Fruit fly (Drosophila melanogaster) whole organism, embryonic: Measurements from ENCODE around the gene Syx13.

Source experiments
- Aef1 ChIP-seq: fragments of 200-800 bp; sonication (Bioruptor generic); IDR thresholded peaks from 3 replicates; pipeline ENCODE4 v1.3.6; 2022; ENCODE audit warnings: missing biosample characterization, missing genetic modification characterization
- B-H2 ChIP-seq: fragments of 200-800 bp; sonication (Bioruptor generic); optimal IDR thresholded peaks from 2 replicates; lab custom pipeline; 2018; ENCODE audit warnings: missing biosample characterization, mild to moderate bottlenecking, missing genetic modification characterization
- Bgb ChIP-seq: fragments of 200-800 bp; sonication (Bioruptor generic); IDR thresholded peaks from 2 replicates; pipeline ENCODE4 v1.3.6; 2022; ENCODE audit warnings: missing biosample characterization, missing genetic modification characterization; ENCODE audit not compliant: partially characterized antibody
- BtbVII ChIP-seq: fragments of 200-800 bp; sonication (Bioruptor generic); optimal IDR thresholded peaks from 3 replicates; lab custom pipeline; 2017; ENCODE audit warnings: missing biosample characterization, mild to moderate bottlenecking, missing genetic modification characterization
- CG10431 ChIP-seq: fragments of 200-800 bp; sonication (Bioruptor generic); optimal IDR thresholded peaks from 3 replicates; lab custom pipeline; 2018; ENCODE audit warnings: missing biosample characterization, mild to moderate bottlenecking, missing genetic modification characterization
- CG10543 ChIP-seq: fragments of 200-800 bp; sonication (Bioruptor generic); optimal IDR thresholded peaks from 3 replicates; lab custom pipeline; 2017; ENCODE audit warnings: missing biosample characterization, mild to moderate bottlenecking, missing genetic modification characterization, moderate library complexity
- CG11695 ChIP-seq: fragments of 200-800 bp; sonication (Bioruptor generic); IDR thresholded peaks from 3 replicates; pipeline ENCODE4 v1.3.6; 2022; ENCODE audit warnings: missing biosample characterization, missing genetic modification characterization
- CG12071 ChIP-seq: fragments of 200-800 bp; sonication (Bioruptor generic); optimal IDR thresholded peaks from 3 replicates; lab custom pipeline; 2018; ENCODE audit warnings: missing biosample characterization, mild to moderate bottlenecking, missing genetic modification characterization
- CG1233 ChIP-seq: fragments of 200-800 bp; sonication (Bioruptor generic); optimal IDR thresholded peaks from 4 replicates; lab custom pipeline; 2018; ENCODE audit warnings: missing biosample characterization, mild to moderate bottlenecking, missing genetic modification characterization
- CG12659 ChIP-seq: fragments of 200-800 bp; sonication (Bioruptor generic); optimal IDR thresholded peaks from 3 replicates; lab custom pipeline; 2017; ENCODE audit warnings: mild to moderate bottlenecking, missing biosample characterization, missing genetic modification reagents, missing genetic modification characterization
- CG14050 ChIP-seq: fragments of 200-800 bp; sonication (Bioruptor generic); IDR thresholded peaks from 3 replicates; pipeline ENCODE4 v1.3.6; 2022; ENCODE audit warnings: missing biosample characterization, missing genetic modification characterization
- CG14667 ChIP-seq: fragments of 200-800 bp; sonication (Bioruptor generic); IDR thresholded peaks from 2 replicates; pipeline ENCODE4 v1.3.6; 2022; ENCODE audit warnings: missing biosample characterization, missing genetic modification characterization
- CG15269 ChIP-seq: fragments of 200-800 bp; sonication (Bioruptor generic); optimal IDR thresholded peaks from 2 replicates; lab custom pipeline; 2018; ENCODE audit warnings: missing biosample characterization, mild to moderate bottlenecking, missing genetic modification characterization, moderate library complexity
- CG15479 ChIP-seq: fragments of 200-800 bp; sonication (Bioruptor generic); optimal IDR thresholded peaks from 3 replicates; lab custom pipeline; 2019; ENCODE audit warnings: missing biosample characterization, mild to moderate bottlenecking, missing genetic modification characterization, moderate library complexity
- CG16863 ChIP-seq: fragments of 200-800 bp; sonication (Bioruptor generic); optimal IDR thresholded peaks from 3 replicates; lab custom pipeline; 2016; ENCODE audit warnings: missing biosample characterization, missing genetic modification characterization
- CG17612 ChIP-seq: fragments of 200-800 bp; sonication (Bioruptor generic); IDR thresholded peaks from 2 replicates; pipeline ENCODE4 v1.3.6; 2022; ENCODE audit warnings: missing biosample characterization, missing genetic modification characterization
- CG18476 ChIP-seq: fragments of 200-800 bp; sonication (Bioruptor generic); optimal IDR thresholded peaks from 2 replicates; lab custom pipeline; 2016; ENCODE audit warnings: missing biosample characterization, mild to moderate bottlenecking, missing genetic modification characterization
- CG18599 ChIP-seq: fragments of 200-800 bp; sonication (Bioruptor generic); optimal IDR thresholded peaks from 3 replicates; lab custom pipeline; 2017; ENCODE audit warnings: missing biosample characterization, missing genetic modification characterization, mild to moderate bottlenecking, moderate library complexity, missing genetic modification reagents
- CG18619 ChIP-seq: fragments of 200-800 bp; sonication (Bioruptor generic); optimal IDR thresholded peaks from 3 replicates; lab custom pipeline; 2017; ENCODE audit warnings: missing biosample characterization, mild to moderate bottlenecking, missing genetic modification characterization
- CG31388 ChIP-seq: fragments of 200-800 bp; sonication (Bioruptor generic); optimal IDR thresholded peaks from 2 replicates; lab custom pipeline; 2016; ENCODE audit warnings: missing biosample characterization, missing genetic modification characterization
- CG34224 ChIP-seq: fragments of 200-800 bp; sonication (Bioruptor generic); IDR thresholded peaks from 3 replicates; pipeline ENCODE4 v1.3.6; 2022; ENCODE audit warnings: missing biosample characterization, missing genetic modification characterization; ENCODE audit not compliant: partially characterized antibody
- CG34422 ChIP-seq: fragments of 200-800 bp; sonication (Bioruptor generic); IDR thresholded peaks from 3 replicates; pipeline ENCODE4 v1.3.6; 2022; ENCODE audit warnings: missing biosample characterization, missing genetic modification characterization
- CG5245 ChIP-seq: fragments of 200-800 bp; sonication (Bioruptor generic); optimal IDR thresholded peaks from 3 replicates; lab custom pipeline; 2016; ENCODE audit warnings: missing biosample characterization, missing genetic modification characterization
- CG6854 ChIP-seq: fragments of 200-800 bp; sonication (Bioruptor generic); optimal IDR thresholded peaks from 3 replicates; lab custom pipeline; 2017; ENCODE audit warnings: missing biosample characterization, mild to moderate bottlenecking, missing genetic modification characterization
- CG7745 ChIP-seq: fragments of 200-800 bp; sonication (Bioruptor generic); optimal IDR thresholded peaks from 2 replicates; lab custom pipeline; 2018; ENCODE audit warnings: missing biosample characterization, mild to moderate bottlenecking, missing genetic modification characterization, moderate library complexity
- CG9609 ChIP-seq: fragments of 200-800 bp; sonication (Bioruptor generic); optimal IDR thresholded peaks from 3 replicates; lab custom pipeline; 2016; ENCODE audit warnings: missing biosample characterization, missing genetic modification characterization
- CG9817 ChIP-seq: fragments of 200-800 bp; sonication (Bioruptor generic); optimal IDR thresholded peaks from 2 replicates; lab custom pipeline; 2018; ENCODE audit warnings: missing biosample characterization, mild to moderate bottlenecking, missing genetic modification characterization, moderate library complexity
- Drgx ChIP-seq: fragments of 200-800 bp; sonication (Bioruptor generic); IDR thresholded peaks from 2 replicates; pipeline ENCODE4 v1.3.6; 2022; ENCODE audit warnings: missing biosample characterization, missing genetic modification characterization
- ERR ChIP-seq: fragments of 200-800 bp; sonication (Bioruptor generic); optimal IDR thresholded peaks from 2 replicates; lab custom pipeline; 2016; ENCODE audit warnings: missing biosample characterization, missing genetic modification characterization
- Elba2 ChIP-seq: fragments of 200-800 bp; sonication (Bioruptor generic); optimal IDR thresholded peaks from 3 replicates; lab custom pipeline; 2016; ENCODE audit warnings: missing biosample characterization, missing genetic modification characterization
- Hr3 ChIP-seq: fragments of 200-800 bp; sonication (Bioruptor generic); optimal IDR thresholded peaks from 3 replicates; lab custom pipeline; 2016; ENCODE audit warnings: missing biosample characterization, missing genetic modification characterization
- Hsf ChIP-seq: fragments of 200-800 bp; sonication (Bioruptor generic); optimal IDR thresholded peaks from 3 replicates; lab custom pipeline; 2016; ENCODE audit warnings: missing biosample characterization, missing genetic modification characterization
- Kr ChIP-seq: fragments of 200-800 bp; sonication (Bioruptor generic); optimal IDR thresholded peaks from 2 replicates; lab custom pipeline; 2017; ENCODE audit warnings: missing biosample characterization, mild to moderate bottlenecking, missing genetic modification characterization
- Myb ChIP-seq: fragments of 200-800 bp; sonication (Bioruptor generic); optimal IDR thresholded peaks from 2 replicates; lab custom pipeline; 2016; ENCODE audit warnings: missing biosample characterization, missing genetic modification characterization
- Stat92E ChIP-seq, 3 experiments: fragments of >200 bp in 2 of 3; fragments of 200-800 bp in 1 of 3; sonication (Bioruptor generic) in 1 of 3; optimal IDR thresholded peaks; 2 replicates each; lab custom pipeline; 2017 to 2019; ENCODE audit warnings: missing biosample characterization in 3 of 3, missing genetic modification characterization in 3 of 3, mild to moderate bottlenecking in 1 of 3, moderate library complexity in 1 of 3
- TFAM ChIP-seq: fragments of 200-800 bp; sonication (Bioruptor generic); optimal IDR thresholded peaks from 2 replicates; lab custom pipeline; 2017; ENCODE audit warnings: missing biosample characterization, missing genetic modification characterization, inconsistent platforms
- Vsx1 ChIP-seq: fragments of 200-800 bp; sonication (Bioruptor generic); optimal IDR thresholded peaks from 2 replicates; lab custom pipeline; 2017; ENCODE audit warnings: missing biosample characterization, mild to moderate bottlenecking, missing genetic modification characterization, missing genetic modification reagents
- ac ChIP-seq: fragments of 200-800 bp; sonication (Bioruptor generic); optimal IDR thresholded peaks from 3 replicates; lab custom pipeline; 2017; ENCODE audit warnings: missing biosample characterization, mild to moderate bottlenecking, missing genetic modification characterization
- aop ChIP-seq: fragments of 200-800 bp; sonication (Bioruptor generic); IDR thresholded peaks from 2 replicates; pipeline ENCODE4 v1.3.6; 2022; ENCODE audit warnings: missing biosample characterization, missing genetic modification characterization
- btn ChIP-seq: fragments of 200-800 bp; sonication (Bioruptor generic); optimal IDR thresholded peaks from 2 replicates; lab custom pipeline; 2016; ENCODE audit warnings: missing biosample characterization, missing genetic modification characterization
- cato ChIP-seq: fragments of 200-800 bp; sonication (Bioruptor generic); optimal IDR thresholded peaks from 2 replicates; lab custom pipeline; 2016; ENCODE audit warnings: missing biosample characterization, missing genetic modification characterization, borderline replicate concordance
- cg ChIP-seq: fragments of 200-800 bp; sonication (Bioruptor generic); optimal IDR thresholded peaks from 3 replicates; lab custom pipeline; 2019; ENCODE audit warnings: missing biosample characterization, mild to moderate bottlenecking, missing genetic modification characterization, moderate library complexity
- chinmo ChIP-seq: fragments of 200-800 bp; sonication (Bioruptor generic); IDR thresholded peaks from 4 replicates; pipeline ENCODE4 v1.3.6; 2022; ENCODE audit warnings: missing biosample characterization, missing genetic modification characterization; ENCODE audit not compliant: partially characterized antibody
- da ChIP-seq: fragments of 200-800 bp; sonication (Bioruptor generic); optimal IDR thresholded peaks from 2 replicates; lab custom pipeline; 2016; ENCODE audit warnings: missing biosample characterization, missing genetic modification characterization
- dmrt99B ChIP-seq: fragments of 200-800 bp; sonication (Bioruptor generic); optimal IDR thresholded peaks from 2 replicates; lab custom pipeline; 2018; ENCODE audit warnings: missing biosample characterization, mild to moderate bottlenecking, missing genetic modification characterization, moderate library complexity
- fd102C ChIP-seq: fragments of 200-800 bp; sonication (Bioruptor generic); optimal IDR thresholded peaks from 2 replicates; lab custom pipeline; 2018; ENCODE audit warnings: missing biosample characterization, mild to moderate bottlenecking, missing genetic modification characterization, moderate library complexity
- gce ChIP-seq: fragments of 200-800 bp; sonication (Bioruptor generic); IDR thresholded peaks from 3 replicates; pipeline ENCODE4 v1.3.6; 2022; ENCODE audit warnings: missing biosample characterization, missing genetic modification characterization
- lola ChIP-seq, 3 experiments: fragments of >200 bp in 2 of 3; fragments of 200-800 bp in 1 of 3; sonication (Bioruptor generic) in 1 of 3; optimal IDR thresholded peaks; 2 replicates each; lab custom pipeline; 2017 to 2019; ENCODE audit warnings: missing biosample characterization in 3 of 3, missing genetic modification characterization in 3 of 3, mild to moderate bottlenecking in 1 of 3, moderate library complexity in 1 of 3
- nau ChIP-seq: fragments of 200-800 bp; sonication (Bioruptor generic); optimal IDR thresholded peaks from 3 replicates; lab custom pipeline; 2017; ENCODE audit warnings: missing biosample characterization, mild to moderate bottlenecking, missing genetic modification characterization, missing genetic modification reagents
- seq ChIP-seq: fragments of 200-800 bp; sonication (Bioruptor generic); IDR thresholded peaks from 2 replicates; pipeline ENCODE4 v1.3.6; 2022; ENCODE audit warnings: missing biosample characterization, missing genetic modification characterization
- unpg ChIP-seq: fragments of 200-800 bp; sonication (Bioruptor generic); optimal IDR thresholded peaks from 3 replicates; lab custom pipeline; 2018; ENCODE audit warnings: missing biosample characterization, mild to moderate bottlenecking, missing genetic modification characterization, moderate library complexity

Gene Syx13

dm6 chr3L:13049671-13050070 lies 5.4 kb downstream of the Syx13 start (continued):
- TF ChIP-seq CG7745 (tag; lab: Kevin White, UChicago) = no peak
- TF ChIP-seq CG6854 (GFP tag; lab: Kevin White, UChicago) = no peak
- TF ChIP-seq CG15269 (tag; lab: Kevin White, UChicago) = no peak
- TF ChIP-seq CG14050 (GFP tag; lab: Robert Waterston, UW) = no peak
- TF ChIP-seq Bgb (GFP tag; lab: Robert Waterston, UW) = no peak
- no peak for TF ChIP-seq CG12071 (GFP tag; lab: Kevin White, UChicago)
- no peak for TF ChIP-seq unpg (GFP tag; lab: Kevin White, UChicago)
- no peak for TF ChIP-seq CG18476
- no peak for TF ChIP-seq Aef1 (GFP tag; lab: Robert Waterston, UW)
- TF ChIP-seq ac (GFP tag; lab: Kevin White, UChicago) = peak; percentile 11
- no peak for TF ChIP-seq BtbVII
- no peak for TF ChIP-seq CG14667
- TF ChIP-seq gce (GFP tag; lab: Robert Waterston, UW) = no peak
- peak; percentile 61 for TF ChIP-seq fd102C (GFP tag; lab: Kevin White, UChicago)
- TF ChIP-seq da = no peak
- peak in 1 of 3 experiments; percentile 54 for TF ChIP-seq lola (GFP tag; optimal IDR thresholded peaks at IDR 0.05; lab: Kevin White, UChicago)
- no peak for TF ChIP-seq Myb (GFP tag; lab: Kevin White, UChicago)
- no peak for TF ChIP-seq aop (GFP tag; lab: Robert Waterston, UW)
- no peak for TF ChIP-seq CG1233 (GFP tag; lab: Kevin White, UChicago)
- TF ChIP-seq Kr (GFP tag; lab: Kevin White, UChicago) = no peak
- TF ChIP-seq cato = no peak
- no peak for TF ChIP-seq btn (GFP tag; lab: Kevin White, UChicago)
- no peak for TF ChIP-seq CG17612 (GFP tag; lab: Robert Waterston, UW)
- no peak for TF ChIP-seq dmrt99B (tag; lab: Kevin White, UChicago)
- no peak for TF ChIP-seq CG34224
- no peak for TF ChIP-seq CG11695 (GFP tag; lab: Robert Waterston, UW)
- no peak for TF ChIP-seq B-H2 (GFP tag; lab: Kevin White, UChicago)
- peak; percentile 30 for TF ChIP-seq Elba2 (GFP tag; lab: Kevin White, UChicago)
- TF ChIP-seq Stat92E (GFP tag; optimal IDR thresholded peaks at IDR 0.05; lab: Kevin White, UChicago) = no peak
- TF ChIP-seq CG15479 (GFP tag; lab: Kevin White, UChicago) = peak; percentile 89
- no peak for TF ChIP-seq CG5245 (GFP tag; lab: Kevin White, UChicago)
- TF ChIP-seq seq (GFP tag; lab: Robert Waterston, UW) = no peak
- no peak for TF ChIP-seq CG10431 (GFP tag; lab: Kevin White, UChicago)
- no peak for TF ChIP-seq Hsf (GFP tag; lab: Kevin White, UChicago)
- TF ChIP-seq CG10543 = no peak
- no peak for TF ChIP-seq CG9817 (tag; lab: Kevin White, UChicago)
- no peak for TF ChIP-seq CG9609 (GFP tag; lab: Kevin White, UChicago)
- TF ChIP-seq Vsx1 = no peak
- no peak for TF ChIP-seq Hr3 (GFP tag; lab: Kevin White, UChicago)
- no peak for TF ChIP-seq CG31388 (GFP tag; lab: Kevin White, UChicago)
- no peak for TF ChIP-seq nau (GFP tag; lab: Kevin White, UChicago)
- 0 out of 3 replicates have a peak, but pooled peaks have one; percentile 13 for TF ChIP-seq CG34422 (GFP tag; lab: Robert Waterston, UW)
- TF ChIP-seq cg = no peak
- no peak for TF ChIP-seq TFAM (GFP tag; lab: Kevin White, UChicago)
- no peak for TF ChIP-seq CG18619 (GFP tag; lab: Kevin White, UChicago)
- no peak for TF ChIP-seq CG16863
- TF ChIP-seq CG18599 (GFP tag; lab: Kevin White, UChicago) = no peak
- no peak for TF ChIP-seq ERR (GFP tag; lab: Kevin White, UChicago)
- no peak for TF ChIP-seq chinmo (GFP tag; lab: Robert Waterston, UW)
- TF ChIP-seq Drgx = no peak
- TF ChIP-seq CG12659 = no peak
